Worm (Caenorhabditis elegans) whole organism, late embryonic: ENCODE data around the gene anat-1.

Experiments
- F13H6.1 ChIP-seq: sonication (generic microtip); optimal IDR thresholded peaks from 2 replicates; lab custom pipeline; 2016; ENCODE audit warnings: missing genetic modification characterization, missing compliant biosample characterization
- K02D7.2 ChIP-seq: sonication (generic microtip); optimal IDR thresholded peaks from 2 replicates; lab custom pipeline; 2017; ENCODE audit warnings: mild to moderate bottlenecking, missing genetic modification characterization, missing compliant biosample characterization
- K09A11.1 ChIP-seq: sonication (generic microtip); optimal IDR thresholded peaks from 2 replicates; lab custom pipeline; 2017; ENCODE audit warnings: antibody characterized with exemption, mild to moderate bottlenecking, missing genetic modification characterization, missing compliant biosample characterization; ENCODE audit not compliant: insufficient read depth
- Y22D7AL.16 ChIP-seq: sonication (generic microtip); optimal IDR thresholded peaks from 2 replicates; lab custom pipeline; 2016; ENCODE audit warnings: missing genetic modification characterization, missing compliant biosample characterization
- ahr-1 ChIP-seq: sonication (generic microtip); optimal IDR thresholded peaks from 2 replicates; lab custom pipeline; 2016; ENCODE audit warnings: missing genetic modification characterization, missing compliant biosample characterization
- ama-1 ChIP-seq: fragments of 150-350 bp; optimal IDR thresholded peaks from 2 replicates; lab custom pipeline; 2014
- ceh-14 ChIP-seq: sonication (generic microtip); optimal IDR thresholded peaks from 2 replicates; lab custom pipeline; 2016; ENCODE audit warnings: missing genotype, missing genetic modification characterization, missing compliant biosample characterization
- ceh-24 ChIP-seq: sonication (generic microtip); optimal IDR thresholded peaks from 2 replicates; lab custom pipeline; 2016; ENCODE audit warnings: mild to moderate bottlenecking, missing genetic modification characterization, missing compliant biosample characterization
- ceh-31 ChIP-seq: sonication (generic microtip); optimal IDR thresholded peaks from 2 replicates; lab custom pipeline; 2016; ENCODE audit warnings: missing genetic modification characterization, missing compliant biosample characterization
- ceh-34 ChIP-seq: sonication (generic microtip); optimal IDR thresholded peaks from 2 replicates; lab custom pipeline; 2016; ENCODE audit warnings: mild to moderate bottlenecking, missing genetic modification characterization, missing compliant biosample characterization
- ceh-48 ChIP-seq: sonication (generic microtip); optimal IDR thresholded peaks from 2 replicates; lab custom pipeline; 2016; ENCODE audit warnings: missing genetic modification characterization, inconsistent platforms, missing compliant biosample characterization
- ceh-6 ChIP-seq: fragments of 200-800 bp; sonication (Bioruptor generic); optimal IDR thresholded peaks from 2 replicates; lab custom pipeline; 2018; ENCODE audit warnings: mild to moderate bottlenecking, missing genetic modification characterization, missing compliant biosample characterization
- che-1 ChIP-seq: sonication (generic microtip); optimal IDR thresholded peaks from 2 replicates; lab custom pipeline; 2016; ENCODE audit warnings: mild to moderate bottlenecking, missing genetic modification characterization, missing compliant biosample characterization
- dmd-4 ChIP-seq: sonication (generic microtip); optimal IDR thresholded peaks from 2 replicates; lab custom pipeline; 2016; ENCODE audit warnings: borderline replicate concordance, missing genetic modification characterization, missing compliant biosample characterization
- dve-1 ChIP-seq: sonication (generic microtip); optimal IDR thresholded peaks from 2 replicates; lab custom pipeline; 2017; ENCODE audit warnings: antibody characterized with exemption, mild to moderate bottlenecking, missing genetic modification characterization, missing compliant biosample characterization
- elt-2 ChIP-seq: sonication (generic microtip); optimal IDR thresholded peaks from 2 replicates; lab custom pipeline; 2016; ENCODE audit warnings: missing genetic modification reagents, missing genetic modification characterization, missing compliant biosample characterization
- elt-4 ChIP-seq: sonication (generic microtip); optimal IDR thresholded peaks from 2 replicates; lab custom pipeline; 2016; ENCODE audit warnings: missing genetic modification characterization, missing compliant biosample characterization
- fkh-10 ChIP-seq: fragments of 150-350 bp; optimal IDR thresholded peaks from 2 replicates; lab custom pipeline; 2014; ENCODE audit warnings: missing biosample characterization, missing genetic modification reagents, missing genetic modification characterization
- fkh-6 ChIP-seq: sonication (generic microtip); optimal IDR thresholded peaks from 2 replicates; lab custom pipeline; 2016; ENCODE audit warnings: missing genetic modification characterization, missing compliant biosample characterization
- gmeb-2 ChIP-seq: sonication (generic microtip); optimal IDR thresholded peaks from 2 replicates; lab custom pipeline; 2016; ENCODE audit warnings: missing genetic modification characterization, inconsistent platforms, missing compliant biosample characterization
- hlh-13 ChIP-seq: fragments of 200-800 bp; sonication (Bioruptor generic); optimal IDR thresholded peaks from 2 replicates; lab custom pipeline; 2018; ENCODE audit warnings: mild to moderate bottlenecking, missing genetic modification characterization, missing compliant biosample characterization
- hlh-30 ChIP-seq: sonication (generic microtip); optimal IDR thresholded peaks from 2 replicates; lab custom pipeline; 2017; ENCODE audit warnings: antibody characterized with exemption, missing genetic modification characterization, missing compliant biosample characterization; ENCODE audit not compliant: insufficient read depth
- mec-3 ChIP-seq: sonication (generic microtip); optimal IDR thresholded peaks from 2 replicates; lab custom pipeline; 2016; ENCODE audit warnings: borderline replicate concordance, missing genetic modification characterization, missing compliant biosample characterization
- nfya-1 ChIP-seq: sonication (generic microtip); optimal IDR thresholded peaks from 2 replicates; lab custom pipeline; 2017; ENCODE audit warnings: missing genetic modification characterization, mild to moderate bottlenecking, missing compliant biosample characterization, antibody characterized with exemption, moderate library complexity
- nhr-232 ChIP-seq: sonication (generic microtip); optimal IDR thresholded peaks from 2 replicates; lab custom pipeline; 2016; ENCODE audit warnings: missing genetic modification characterization, missing compliant biosample characterization
- npax-4 ChIP-seq: sonication (generic microtip); optimal IDR thresholded peaks from 2 replicates; lab custom pipeline; 2016; ENCODE audit warnings: missing genetic modification characterization, missing compliant biosample characterization
- pax-1 ChIP-seq: fragments of 150-350 bp; optimal IDR thresholded peaks from 2 replicates; lab custom pipeline; 2014; ENCODE audit warnings: missing biosample characterization, missing genetic modification characterization
- pha-2 ChIP-seq: sonication (generic microtip); optimal IDR thresholded peaks from 2 replicates; lab custom pipeline; 2017; ENCODE audit warnings: mild to moderate bottlenecking, missing genetic modification characterization, missing compliant biosample characterization
- pha-4 ChIP-seq: fragments of 150-350 bp; optimal IDR thresholded peaks from 2 replicates; lab custom pipeline; 2018; ENCODE audit warnings: missing biosample characterization, missing genetic modification reagents, missing genetic modification characterization
- pros-1 ChIP-seq: fragments of 150-350 bp; optimal IDR thresholded peaks from 2 replicates; lab custom pipeline; 2014; ENCODE audit warnings: missing biosample characterization, missing genetic modification reagents, missing genetic modification characterization
- ref-2 ChIP-seq: sonication (generic microtip); optimal IDR thresholded peaks from 2 replicates; lab custom pipeline; 2016; ENCODE audit warnings: missing genetic modification characterization, missing compliant biosample characterization
- sdc-2 ChIP-seq: sonication (generic microtip); optimal IDR thresholded peaks from 2 replicates; lab custom pipeline; 2016; ENCODE audit warnings: missing genotype, missing genetic modification characterization, missing compliant biosample characterization
- sox-4 ChIP-seq: sonication (generic microtip); optimal IDR thresholded peaks from 2 replicates; lab custom pipeline; 2017; ENCODE audit warnings: mild to moderate bottlenecking, missing genetic modification characterization, inconsistent platforms, missing compliant biosample characterization
- tbx-2 ChIP-seq: sonication (generic microtip); optimal IDR thresholded peaks from 2 replicates; lab custom pipeline; 2016; ENCODE audit warnings: missing genetic modification characterization, missing compliant biosample characterization
- tbx-7 ChIP-seq: sonication (generic microtip); optimal IDR thresholded peaks from 2 replicates; lab custom pipeline; 2016; ENCODE audit warnings: missing genotype, missing genetic modification characterization, missing compliant biosample characterization
- ttx-3 ChIP-seq: sonication (generic microtip); optimal IDR thresholded peaks from 2 replicates; lab custom pipeline; 2016; ENCODE audit warnings: missing genetic modification reagents, missing genetic modification characterization, missing compliant biosample characterization
- unc-42 ChIP-seq: sonication (generic microtip); optimal IDR thresholded peaks from 2 replicates; lab custom pipeline; 2016; ENCODE audit warnings: missing genotype, missing genetic modification characterization, missing compliant biosample characterization
- unc-86 ChIP-seq: sonication (generic microtip); optimal IDR thresholded peaks from 2 replicates; lab custom pipeline; 2016; ENCODE audit warnings: missing genetic modification characterization, missing compliant biosample characterization
- ztf-16 ChIP-seq: sonication (generic microtip); optimal IDR thresholded peaks from 2 replicates; lab custom pipeline; 2017; ENCODE audit warnings: missing genetic modification characterization, missing compliant biosample characterization

anat-1 gene

DNA sequence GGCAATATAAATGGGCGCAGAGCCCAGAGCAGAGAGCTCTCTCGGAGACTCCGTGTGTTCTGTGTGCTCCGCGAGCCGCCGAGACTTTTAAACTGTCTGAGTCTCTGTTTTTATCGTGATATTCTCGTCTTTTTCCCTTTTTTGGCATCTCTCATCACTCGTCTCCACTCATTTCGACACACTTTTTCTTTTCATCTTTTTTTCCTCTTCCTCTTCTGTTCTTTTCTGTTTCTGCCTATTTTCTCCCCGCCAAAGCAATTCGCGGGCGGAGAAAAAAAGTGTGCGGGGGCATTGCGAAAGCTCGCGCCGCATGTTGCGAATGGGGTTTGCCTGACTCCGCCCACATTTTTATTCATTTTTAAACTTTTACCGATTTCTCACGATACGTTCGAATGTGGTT, 14.3 kb upstream of the anat-1 start (continued):
- TF ChIP-seq mec-3 (tag; lab: Kevin White, UChicago) (no peak), ceh-31 (peak; percentile 92), ref-2 (tag; lab: Kevin White, UChicago) (peak; percentile 85), pha-4 (tag; lab: Kevin White, UChicago) (no peak), hlh-13 (GFP tag; lab: Kevin White, UChicago) (no peak), F13H6.1 (tag; lab: Kevin White, UChicago) (peak; percentile 86), elt-2 (tag; lab: Kevin White, UChicago) (peak; percentile 92), sox-4 (tag; lab: Kevin White, UChicago) (peak; percentile 85), fkh-10 (peak; percentile 22), npax-4 (peak; percentile 54), ceh-14 (tag; lab: Kevin White, UChicago) (peak; percentile 92), dmd-4 (tag; lab: Kevin White, UChicago) (peak; percentile 84), pros-1 (tag; lab: Kevin White, UChicago) (peak; percentile 41), pha-2 (tag; lab: Kevin White, UChicago) (peak; percentile 88), K02D7.2 (tag; lab: Kevin White, UChicago) (peak; percentile 78), nhr-232 (tag; lab: Kevin White, UChicago) (peak; percentile 67), pax-1 (tag; lab: Kevin White, UChicago) (peak; percentile 50)

DNA sequence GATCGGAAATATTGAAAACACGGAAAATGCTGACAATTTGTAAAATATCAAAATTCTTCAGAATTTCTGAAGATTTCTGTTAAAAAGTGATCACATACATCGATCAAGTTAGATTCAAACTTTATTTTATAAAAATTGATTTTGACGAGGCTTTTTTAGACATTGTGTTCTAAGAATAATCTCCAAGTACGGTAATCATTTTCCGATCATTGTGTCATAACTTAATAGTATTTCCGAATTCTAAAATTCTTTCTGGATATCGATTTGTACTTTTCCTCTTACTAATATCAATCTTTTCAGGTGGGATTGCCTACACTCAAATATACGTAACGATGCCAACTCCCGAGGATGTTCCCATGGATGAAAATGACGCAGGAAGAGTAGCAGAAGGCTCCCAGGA, 13.6 kb upstream of the anat-1 start, which contains the start of gene usp-4:
Gene usp-4 (plus strand): TSS at position 301 of the 400 bp plus-strand sequence.
- TF ChIP-seq ttx-3 = no peak
- no peak for TF ChIP-seq ama-1
- no peak for TF ChIP-seq elt-4 (tag; lab: Kevin White, UChicago)
- TF ChIP-seq dve-1 (tag; lab: Kevin White, UChicago) = no peak
- no peak for TF ChIP-seq che-1
- no peak for TF ChIP-seq F13H6.1 (tag; lab: Kevin White, UChicago)
- TF ChIP-seq, all 69 proteins: peak for 0

DNA sequence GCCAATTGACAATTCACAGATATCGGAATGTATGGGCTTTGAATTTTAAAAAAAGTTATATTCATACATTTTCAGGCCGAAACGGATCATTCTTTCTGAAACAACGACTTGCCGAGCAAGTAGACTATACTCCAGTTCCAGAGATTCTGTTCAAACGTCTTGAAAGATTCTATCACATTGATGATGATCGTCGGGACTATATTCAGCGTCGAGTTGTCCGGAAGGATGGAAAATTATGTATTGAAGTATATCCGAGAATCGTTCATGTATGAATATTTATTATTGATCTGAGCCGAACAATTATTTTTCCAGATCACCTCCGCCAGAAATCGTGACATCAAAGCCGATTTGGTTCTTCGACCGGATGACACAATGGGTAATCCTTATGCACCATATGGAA, 13.0 kb upstream of the anat-1 start:
- TF ChIP-seq ahr-1 (tag; lab: Kevin White, UChicago) (no peak), Y22D7AL.16 (tag; lab: Kevin White, UChicago) (no peak), unc-42 (tag; lab: Kevin White, UChicago) (no peak), ceh-31 (no peak)

DNA sequence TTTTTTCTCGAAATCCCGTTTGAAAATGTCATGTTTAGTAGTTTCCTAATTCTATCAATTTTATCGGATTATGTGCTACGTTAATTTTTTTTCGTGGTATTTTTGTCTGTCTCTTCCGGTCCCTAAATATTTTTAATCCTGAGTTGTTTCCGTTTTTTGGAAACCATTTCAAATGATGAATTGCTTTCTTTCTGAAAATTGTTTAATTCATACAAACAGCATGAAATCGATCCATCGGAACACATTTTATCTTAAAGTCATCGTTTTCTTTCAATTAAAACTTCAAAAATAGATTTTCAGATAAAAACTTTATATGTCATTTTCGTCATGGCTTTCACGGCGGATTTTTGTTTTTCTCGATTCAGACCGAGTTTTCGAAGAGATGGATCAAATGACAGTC, 8.2 kb upstream of the anat-1 start, which contains the start of gene spd-3:
Gene spd-3 (plus strand): TSS at position 301 of the 400 bp plus-strand sequence.
- TF ChIP-seq K02D7.2 (tag; lab: Kevin White, UChicago) (no peak), ceh-34 (tag; lab: Kevin White, UChicago) (no peak), tbx-7 (tag; lab: Kevin White, UChicago) (no peak), nfya-1 (tag; lab: Kevin White, UChicago) (no peak), npax-4 (no peak), ceh-24 (tag; lab: Kevin White, UChicago) (no peak)

DNA sequence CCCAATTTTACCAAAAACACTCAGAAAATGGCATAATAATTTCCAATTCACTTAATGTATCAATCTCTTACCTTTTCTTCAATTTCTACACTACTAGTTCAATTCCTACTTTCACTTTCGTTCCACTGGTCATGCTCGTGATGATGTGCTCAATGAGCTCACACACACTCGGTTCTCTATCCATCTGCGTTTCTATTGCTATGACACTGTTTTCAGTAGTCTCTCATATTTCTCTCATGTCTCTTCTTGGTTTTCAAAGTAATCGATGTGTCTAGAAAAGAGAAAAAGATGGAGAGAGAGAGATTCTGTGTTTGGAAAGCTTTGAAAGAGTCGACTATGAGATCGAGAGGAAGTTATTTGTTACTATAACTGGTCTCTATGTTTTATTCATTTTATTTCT, 3.4 kb upstream of the anat-1 start:
- TF ChIP-seq pax-1 (tag; lab: Kevin White, UChicago) (peak; percentile 91), Y22D7AL.16 (tag; lab: Kevin White, UChicago) (no peak), nfya-1 (tag; lab: Kevin White, UChicago) (peak; percentile 61), pros-1 (tag; lab: Kevin White, UChicago) (no peak), F13H6.1 (tag; lab: Kevin White, UChicago) (no peak), mec-3 (tag; lab: Kevin White, UChicago) (no peak), sdc-2 (no peak), ceh-31 (peak; percentile 54), ceh-48 (tag; lab: Kevin White, UChicago) (peak; percentile 53), ceh-6 (GFP tag; lab: Kevin White, UChicago) (no peak), elt-4 (tag; lab: Kevin White, UChicago) (no peak), hlh-30 (tag; lab: Kevin White, UChicago) (peak; percentile 62), unc-42 (tag; lab: Kevin White, UChicago) (peak; percentile 38), gmeb-2 (no peak), unc-86 (tag; lab: Kevin White, UChicago) (no peak), tbx-2 (tag; lab: Kevin White, UChicago) (peak; percentile 5), ztf-16 (tag; lab: Kevin White, UChicago) (no peak), sox-4 (tag; lab: Kevin White, UChicago) (no peak), elt-2 (tag; lab: Kevin White, UChicago) (no peak), K09A11.1 (tag; lab: Kevin White, UChicago) (no peak), fkh-6 (tag; lab: Kevin White, UChicago) (no peak)
